Worm (Caenorhabditis elegans) whole organism, L4 larva: ENCODE measurements around the gene sun-1.
A peak's percentile ranks its signal among the peaks of the same experiment; 100 is the strongest.

Experiments used
- F37D6.2 ChIP-seq: sonication (generic microtip); optimal IDR thresholded peaks from 2 replicates; lab custom pipeline; 2016; ENCODE audit warnings: mild to moderate bottlenecking, missing genetic modification characterization, missing compliant biosample characterization
- T26A8.4 ChIP-seq: fragments of 200-800 bp; sonication (Bioruptor generic); IDR thresholded peaks from 2 replicates; pipeline ENCODE4 v1.3.6; 2022; ENCODE audit warnings: missing genetic modification characterization, missing compliant biosample characterization
- Y105C5A.15 ChIP-seq: fragments of 200-800 bp; sonication (Bioruptor generic); IDR thresholded peaks from 2 replicates; pipeline ENCODE4 v1.3.6; 2022; ENCODE audit warnings: missing genetic modification characterization, missing compliant biosample characterization
- Y75B8A.6 ChIP-seq: fragments of 200-800 bp; sonication (Bioruptor generic); IDR thresholded peaks from 2 replicates; pipeline ENCODE4 v1.3.6; 2022; ENCODE audit warnings: missing genetic modification reagents, missing genetic modification characterization, missing compliant biosample characterization
- ZK337.2 ChIP-seq: fragments of 200-800 bp; sonication (Bioruptor generic); IDR thresholded peaks from 2 replicates; pipeline ENCODE4 v1.3.6; 2022; ENCODE audit warnings: missing genetic modification reagents, missing genetic modification characterization, missing compliant biosample characterization
- aha-1 ChIP-seq: fragments of 150-350 bp; peaks from one replicate; lab custom pipeline; 2014; ENCODE audit warnings: missing biosample characterization, missing genetic modification characterization
- aly-2 ChIP-seq: sonication (generic microtip); optimal IDR thresholded peaks from 2 replicates; lab custom pipeline; 2018; ENCODE audit warnings: missing biosample characterization, missing genetic modification characterization
- arid-1 ChIP-seq: fragments of 200-800 bp; sonication (Bioruptor generic); conservative IDR thresholded peaks from 2 replicates; pipeline ENCODE4 v1.3.6; 2022; ENCODE audit warnings: missing genetic modification reagents, missing genetic modification characterization, missing compliant biosample characterization
- ceh-20 ChIP-seq: fragments of 200-800 bp; sonication (Bioruptor generic); IDR thresholded peaks from 2 replicates; pipeline ENCODE4 v1.3.6; 2022; ENCODE audit warnings: missing genetic modification reagents, missing genetic modification characterization, missing compliant biosample characterization
- ceh-62 ChIP-seq: sonication (generic microtip); optimal IDR thresholded peaks from 2 replicates; lab custom pipeline; 2017; ENCODE audit warnings: missing biosample characterization, missing genetic modification characterization
- ces-1 ChIP-seq: fragments of 150-350 bp; sonication (generic microtip); optimal IDR thresholded peaks from 4 replicates; lab custom pipeline; 2014; ENCODE audit warnings: missing biosample characterization, missing genetic modification reagents, missing genetic modification characterization
- ctbp-1 ChIP-seq: fragments of 200-800 bp; sonication (Bioruptor generic); IDR thresholded peaks from 2 replicates; pipeline ENCODE4 v1.3.6; 2022; ENCODE audit warnings: missing genetic modification reagents, missing genetic modification characterization, missing compliant biosample characterization
- daf-8 ChIP-seq: fragments of 200-800 bp; sonication (Bioruptor generic); IDR thresholded peaks from 2 replicates; pipeline ENCODE4 v1.3.6; 2022; ENCODE audit warnings: missing genetic modification characterization, missing compliant biosample characterization
- dmd-8 ChIP-seq: fragments of 200-800 bp; sonication (Bioruptor generic); IDR thresholded peaks from 2 replicates; pipeline ENCODE4 v1.3.6; 2022; ENCODE audit warnings: missing genetic modification characterization, missing compliant biosample characterization
- dpl-1 ChIP-seq: fragments of 150-350 bp; optimal IDR thresholded peaks from 2 replicates; lab custom pipeline; 2014; ENCODE audit warnings: missing biosample characterization, missing genetic modification reagents, missing genetic modification characterization
- fkh-10 ChIP-seq: fragments of 150-350 bp; optimal IDR thresholded peaks from 2 replicates; lab custom pipeline; 2014; ENCODE audit warnings: missing biosample characterization, missing genetic modification reagents, missing genetic modification characterization
- gei-8 ChIP-seq: fragments of 200-800 bp; sonication (Bioruptor generic); optimal IDR thresholded peaks from 2 replicates; lab custom pipeline; 2018; ENCODE audit warnings: mild to moderate bottlenecking, missing genetic modification characterization, missing compliant biosample characterization
- hif-1 ChIP-seq, 2 experiments: sonication (generic microtip); optimal IDR thresholded peaks; 2 replicates each; lab custom pipeline; 2016 to 2017; ENCODE audit warnings: missing compliant biosample characterization in 2 of 2, missing genetic modification characterization in 2 of 2, missing genetic modification reagents in 2 of 2, missing genotype in 2 of 2, mild to moderate bottlenecking in 1 of 2
- hlh-30 ChIP-seq: sonication (generic microtip); optimal IDR thresholded peaks from 2 replicates; lab custom pipeline; 2017; ENCODE audit warnings: antibody characterized with exemption, mild to moderate bottlenecking, missing genetic modification characterization, missing compliant biosample characterization; ENCODE audit not compliant: insufficient read depth
- jun-1 ChIP-seq: fragments of 150-350 bp; optimal IDR thresholded peaks from 2 replicates; lab custom pipeline; 2014; ENCODE audit warnings: missing biosample characterization, missing genetic modification reagents, missing genetic modification characterization
- lin-39 ChIP-seq: fragments of 150-350 bp; optimal IDR thresholded peaks from 2 replicates; lab custom pipeline; 2014; ENCODE audit warnings: missing biosample characterization, missing genetic modification reagents, missing genetic modification characterization
- lsy-2 ChIP-seq, 2 experiments: fragments of 150-350 bp in 1 of 2; sonication (generic microtip) in 1 of 2; optimal IDR thresholded peaks; 2 replicates each; lab custom pipeline; 2014 to 2017; ENCODE audit warnings: missing biosample characterization in 2 of 2, missing genetic modification characterization in 2 of 2
- mdl-1 ChIP-seq, 2 experiments: fragments of 150-350 bp in 1 of 2; sonication (generic microtip) in 1 of 2; optimal IDR thresholded peaks; 2 replicates each; lab custom pipeline; 2014 to 2017; ENCODE audit warnings: missing biosample characterization in 2 of 2, missing genetic modification characterization in 2 of 2
- mep-1 ChIP-seq: fragments of 150-350 bp; sonication (generic microtip); optimal IDR thresholded peaks from 3 replicates; lab custom pipeline; 2014; ENCODE audit warnings: missing biosample characterization, missing genetic modification characterization
- nhr-102 ChIP-seq: sonication (generic microtip); optimal IDR thresholded peaks from 2 replicates; lab custom pipeline; 2016; ENCODE audit warnings: mild to moderate bottlenecking, missing genetic modification characterization, moderate library complexity, missing compliant biosample characterization
- nhr-11 ChIP-seq: fragments of 150-350 bp; optimal IDR thresholded peaks from 2 replicates; lab custom pipeline; 2014; ENCODE audit warnings: missing biosample characterization, missing genetic modification characterization
- nhr-237 ChIP-seq: sonication (generic microtip); optimal IDR thresholded peaks from 2 replicates; lab custom pipeline; 2017; ENCODE audit warnings: missing biosample characterization, missing genetic modification characterization
- nhr-25 ChIP-seq: sonication (generic microtip); optimal IDR thresholded peaks from 2 replicates; lab custom pipeline; 2017; ENCODE audit warnings: missing genetic modification characterization, mild to moderate bottlenecking, missing compliant biosample characterization, antibody characterized with exemption, moderate library complexity, borderline replicate concordance; ENCODE audit not compliant: insufficient read depth
- php-3 ChIP-seq: fragments of 200-800 bp; sonication (Bioruptor generic); IDR thresholded peaks from 2 replicates; pipeline ENCODE4 v1.3.6; 2022; ENCODE audit warnings: missing genetic modification reagents, missing genetic modification characterization, missing compliant biosample characterization
- rbr-2 ChIP-seq: sonication (generic microtip); optimal IDR thresholded peaks from 2 replicates; lab custom pipeline; 2016; ENCODE audit warnings: missing genotype, missing genetic modification characterization, missing compliant biosample characterization
- snpc-1.2 ChIP-seq: fragments of 200-800 bp; sonication (Bioruptor generic); IDR thresholded peaks from 2 replicates; pipeline ENCODE4 v1.3.6; 2022; ENCODE audit warnings: missing genetic modification reagents, missing genetic modification characterization, missing compliant biosample characterization
- snpc-4 ChIP-seq: fragments of 150-350 bp; optimal IDR thresholded peaks from 2 replicates; lab custom pipeline; 2014; ENCODE audit warnings: missing biosample characterization, missing genetic modification characterization
- spr-1 ChIP-seq: sonication (generic microtip); optimal IDR thresholded peaks from 2 replicates; lab custom pipeline; 2016; ENCODE audit warnings: mild to moderate bottlenecking, missing genetic modification characterization, missing compliant biosample characterization
- spr-3 ChIP-seq: fragments of 200-800 bp; sonication (Bioruptor generic); optimal IDR thresholded peaks from 2 replicates; lab custom pipeline; 2018; ENCODE audit warnings: mild to moderate bottlenecking, missing genetic modification characterization, missing compliant biosample characterization
- tag-97 ChIP-seq: fragments of 200-800 bp; sonication (Bioruptor generic); IDR thresholded peaks from 2 replicates; pipeline ENCODE4 v1.3.6; 2022; ENCODE audit warnings: missing genetic modification characterization, missing compliant biosample characterization
- unc-130 ChIP-seq: sonication (generic microtip); optimal IDR thresholded peaks from 2 replicates; lab custom pipeline; 2016; ENCODE audit warnings: missing genetic modification reagents, missing genetic modification characterization, missing compliant biosample characterization
- unc-62 ChIP-seq, 3 experiments: fragments of 150-350 bp in 1 of 3; sonication (generic microtip); optimal IDR thresholded peaks in 2 of 3; peaks in 1 of 3; 1 replicate in 1 of 3; 2 replicates in 2 of 3; lab custom pipeline; 2014 to 2017; ENCODE audit warnings: missing biosample characterization in 3 of 3, missing genetic modification characterization in 3 of 3, missing genetic modification reagents in 3 of 3, missing genotype in 1 of 3
- ztf-11 ChIP-seq: fragments of 150-350 bp; optimal IDR thresholded peaks from 2 replicates; lab custom pipeline; 2014; ENCODE audit warnings: missing biosample characterization, missing genetic modification characterization
- ztf-7 ChIP-seq: fragments of 150-350 bp; optimal IDR thresholded peaks from 2 replicates; lab custom pipeline; 2014; ENCODE audit warnings: missing biosample characterization, missing genetic modification characterization

Gene sun-1

DNA sequence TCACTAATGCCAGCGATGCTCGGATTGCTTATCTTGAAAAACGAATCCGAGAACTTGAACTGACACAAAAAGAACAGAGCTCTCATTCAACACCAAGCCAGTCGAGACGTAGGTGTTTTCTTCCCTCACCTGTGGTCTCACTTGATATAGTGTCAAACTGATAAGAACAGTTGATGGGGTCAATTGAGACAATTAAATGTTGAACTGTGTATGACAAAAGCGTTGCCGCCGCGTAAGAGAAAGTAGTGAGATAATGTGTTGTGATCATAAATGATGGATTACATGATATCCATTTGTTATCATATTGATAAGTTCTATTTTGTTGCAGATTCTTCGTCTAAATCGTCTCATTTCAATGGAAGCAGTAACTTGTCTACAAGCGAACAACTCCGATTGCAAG lies 19.6 kb downstream of the sun-1 start (continued):
- TF ChIP-seq gei-8 (GFP tag; lab: Kevin White, UChicago) (no peak), snpc-4 (tag; lab: Kevin White, UChicago) (no peak), dpl-1 (GFP tag; lab: Kevin White, UChicago) (no peak), spr-3 (GFP tag; lab: Kevin White, UChicago) (no peak), daf-8 (GFP tag; lab: Robert Waterston, UW) (no peak), aly-2 (tag; lab: Kevin White, UChicago) (no peak), php-3 (GFP tag; lab: Robert Waterston, UW) (0 out of 2 replicates have a peak, but pooled peaks have one; percentile 15), tag-97 (GFP tag; lab: Robert Waterston, UW) (no peak), unc-130 (no peak), aha-1 (tag; lab: Kevin White, UChicago) (peak; percentile 53), T26A8.4 (GFP tag; lab: Robert Waterston, UW) (no peak), hlh-30 (tag; lab: Kevin White, UChicago) (peak; percentile 11), lin-39 (tag; lab: Kevin White, UChicago) (no peak), ceh-20 (GFP tag; lab: Robert Waterston, UW) (no peak), ZK337.2 (GFP tag; lab: Robert Waterston, UW) (no peak), jun-1 (no peak), ctbp-1 (no peak), mep-1 (tag; lab: Kevin White, UChicago) (no peak), arid-1 (GFP tag; lab: Robert Waterston, UW) (no peak), nhr-11 (tag; lab: Kevin White, UChicago) (no peak), mdl-1 (tag; optimal IDR thresholded peaks at IDR 0.05; lab: Kevin White, UChicago) (no peak), lsy-2 (tag; optimal IDR thresholded peaks at IDR 0.05; lab: Kevin White, UChicago) (no peak)

- no peak for TF ChIP-seq ceh-62 (tag; lab: Kevin White, UChicago)
- TF ChIP-seq unc-62 (GFP tag; optimal IDR thresholded peaks at IDR 0.05 in 1 of 2; lab: Kevin White, UChicago) = peak in 1 of 2 experiments; percentile 63
- no peak for TF ChIP-seq unc-62 (tag; optimal IDR thresholded peaks at IDR 0.05; lab: Kevin White, UChicago)
These were observed 22.8 kb downstream of the sun-1 start for ce11 chrV:13170497-13170896.

ce11 chrV:13166582-13166981 lies 26.8 kb downstream of the sun-1 start:
- no peak for TF ChIP-seq snpc-1.2 (GFP tag; lab: Robert Waterston, UW)
- TF ChIP-seq rbr-2 (tag; lab: Kevin White, UChicago) = no peak
- no peak for TF ChIP-seq hif-1 (tag; optimal IDR thresholded peaks at IDR 0.05; lab: Kevin White, UChicago)
- no peak for TF ChIP-seq dpl-1 (GFP tag; lab: Kevin White, UChicago)
- TF ChIP-seq Y75B8A.6 = no peak
- no peak for TF ChIP-seq ztf-11 (tag; lab: Kevin White, UChicago)
- TF ChIP-seq jun-1 = no peak
- peak; percentile 34 for TF ChIP-seq hlh-30 (tag; lab: Kevin White, UChicago)
- TF ChIP-seq nhr-102 (tag; lab: Kevin White, UChicago) = no peak
- no peak for TF ChIP-seq dmd-8 (GFP tag; lab: Robert Waterston, UW)
- TF ChIP-seq aha-1 (tag; lab: Kevin White, UChicago) = peak; percentile 93
- no peak for TF ChIP-seq lsy-2 (tag; optimal IDR thresholded peaks at IDR 0.05; lab: Kevin White, UChicago)
- TF ChIP-seq spr-1 (tag; lab: Kevin White, UChicago) = no peak
- no peak for TF ChIP-seq ztf-7 (tag; lab: Kevin White, UChicago)
- TF ChIP-seq nhr-237 = no peak
- TF ChIP-seq Y105C5A.15 (GFP tag; lab: Robert Waterston, UW) = no peak
- no peak for TF ChIP-seq gei-8 (GFP tag; lab: Kevin White, UChicago)
- TF ChIP-seq F37D6.2 (tag; lab: Kevin White, UChicago) = no peak

DNA sequence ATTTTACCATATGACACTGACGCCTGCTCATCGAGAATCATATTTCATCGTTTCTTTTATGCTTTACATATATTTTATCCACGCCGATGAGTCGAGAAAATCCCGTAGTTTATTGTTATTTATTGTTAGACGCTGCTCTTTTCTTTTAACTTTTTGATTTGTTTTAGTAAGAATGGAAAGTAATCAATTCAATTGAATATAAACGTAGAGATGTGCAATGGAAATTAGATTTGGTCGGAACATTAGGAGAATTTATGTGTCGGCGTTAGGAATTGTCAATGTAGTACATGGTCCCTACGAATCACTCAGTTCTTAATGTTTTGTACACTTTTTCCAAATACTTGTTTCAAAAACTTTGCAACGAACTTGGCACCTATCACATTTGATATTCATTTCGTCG lies 28.1 kb downstream of the sun-1 start:
- TF ChIP-seq fkh-10 (GFP tag; lab: Kevin White, UChicago) (peak; percentile 38), ces-1 (peak; percentile 20), nhr-25 (no peak), ctbp-1 (peak; percentile 28; the same call in 1 of the 2 replicates)
